Worm (Caenorhabditis elegans) whole organism, L1 larva: ENCODE data around the gene tsp-2.
A peak's percentile ranks its signal among the peaks of the same experiment; 100 is the strongest.

Experiments
- F16B12.6 ChIP-seq: fragments of 150-350 bp; optimal IDR thresholded peaks from 2 replicates; lab custom pipeline; 2014; ENCODE audit warnings: missing biosample characterization, missing genetic modification characterization
- aha-1 ChIP-seq: fragments of 150-350 bp; optimal IDR thresholded peaks from 2 replicates; lab custom pipeline; 2014; ENCODE audit warnings: missing biosample characterization, missing genetic modification characterization
- blmp-1 ChIP-seq: fragments of 150-350 bp; optimal IDR thresholded peaks from 2 replicates; lab custom pipeline; 2014; ENCODE audit warnings: missing biosample characterization, missing genetic modification characterization
- ceh-63 ChIP-seq: fragments of 200-800 bp; sonication (Bioruptor generic); optimal IDR thresholded peaks from 2 replicates; lab custom pipeline; 2018; ENCODE audit warnings: mild to moderate bottlenecking, missing genetic modification characterization, missing compliant biosample characterization
- ceh-82 ChIP-seq, 3 experiments: fragments of 150-350 bp in 1 of 3; sonication (generic microtip) in 2 of 3; optimal IDR thresholded peaks; 2 replicates each; lab custom pipeline; 2014 to 2017; ENCODE audit warnings: missing biosample characterization in 3 of 3, missing genetic modification characterization in 3 of 3
- ceh-90 ChIP-seq: sonication (generic microtip); optimal IDR thresholded peaks from 2 replicates; lab custom pipeline; 2016; ENCODE audit warnings: missing genetic modification characterization, missing compliant biosample characterization
- ces-1 ChIP-seq: fragments of 150-350 bp; optimal IDR thresholded peaks from 2 replicates; lab custom pipeline; 2014; ENCODE audit warnings: missing biosample characterization, missing genetic modification reagents, missing genetic modification characterization
- dpl-1 ChIP-seq, 3 experiments: fragments of 150-350 bp in 2 of 3; sonication (generic microtip) in 1 of 3; optimal IDR thresholded peaks; 2 replicates each; lab custom pipeline; 2014 to 2017; ENCODE audit warnings: missing biosample characterization in 3 of 3, missing genetic modification characterization in 3 of 3, missing genetic modification reagents in 3 of 3
- dsc-1 ChIP-seq: sonication (generic microtip); optimal IDR thresholded peaks from 2 replicates; lab custom pipeline; 2016; ENCODE audit warnings: mild to moderate bottlenecking, missing genetic modification characterization, missing compliant biosample characterization
- efl-1 ChIP-seq, 4 experiments: fragments of 150-350 bp; optimal IDR thresholded peaks in 3 of 4; peaks in 1 of 4; 1 replicate in 1 of 4; 2 replicates in 3 of 4; lab custom pipeline; 2014; ENCODE audit warnings: missing biosample characterization in 2 of 4, missing genetic modification characterization in 2 of 4, missing genetic modification reagents in 2 of 4
- efl-3 ChIP-seq: fragments of 200-800 bp; sonication (Bioruptor generic); optimal IDR thresholded peaks from 2 replicates; lab custom pipeline; 2018; ENCODE audit warnings: mild to moderate bottlenecking, missing genetic modification characterization, missing compliant biosample characterization
- elt-2 ChIP-seq: sonication (generic microtip); optimal IDR thresholded peaks from 2 replicates; lab custom pipeline; 2016; ENCODE audit warnings: missing genetic modification characterization, mild to moderate bottlenecking, inconsistent platforms, missing compliant biosample characterization, missing genetic modification reagents
- fkh-4 ChIP-seq: sonication (generic microtip); optimal IDR thresholded peaks from 2 replicates; lab custom pipeline; 2016; ENCODE audit warnings: missing compliant biosample characterization, missing genetic modification characterization, borderline replicate concordance
- fos-1 ChIP-seq: fragments of 150-350 bp; optimal IDR thresholded peaks from 2 replicates; lab custom pipeline; 2014; ENCODE audit warnings: missing biosample characterization, missing genetic modification characterization
- grh-1 ChIP-seq: fragments of 200-800 bp; sonication (Bioruptor generic); IDR thresholded peaks from 2 replicates; pipeline ENCODE4 v1.3.6; 2022; ENCODE audit warnings: missing genetic modification reagents, missing genetic modification characterization, missing compliant biosample characterization
- hlh-17 ChIP-seq: fragments of 200-800 bp; sonication (Bioruptor generic); optimal IDR thresholded peaks from 2 replicates; lab custom pipeline; 2018; ENCODE audit warnings: missing genetic modification characterization, mild to moderate bottlenecking, missing compliant biosample characterization, moderate library complexity, borderline replicate concordance
- irx-1 ChIP-seq: sonication (generic microtip); optimal IDR thresholded peaks from 2 replicates; lab custom pipeline; 2016; ENCODE audit warnings: missing genetic modification characterization, missing compliant biosample characterization
- isw-1 ChIP-seq: fragments of 200-800 bp; sonication (Bioruptor generic); IDR thresholded peaks from 2 replicates; pipeline ENCODE4 v1.3.6; 2022; ENCODE audit warnings: missing genetic modification characterization, missing compliant biosample characterization
- jun-1 ChIP-seq: fragments of 150-350 bp; optimal IDR thresholded peaks from 2 replicates; lab custom pipeline; 2014; ENCODE audit warnings: missing biosample characterization, missing genetic modification reagents, missing genetic modification characterization
- lin-13 ChIP-seq: fragments of 150-350 bp; optimal IDR thresholded peaks from 2 replicates; lab custom pipeline; 2014; ENCODE audit warnings: missing biosample characterization, missing genetic modification reagents, missing genetic modification characterization
- lin-14 ChIP-seq: fragments of 200-800 bp; sonication (Bioruptor generic); optimal IDR thresholded peaks from 2 replicates; lab custom pipeline; 2018; ENCODE audit warnings: mild to moderate bottlenecking, missing genetic modification characterization, moderate library complexity, missing compliant biosample characterization
- lin-15B ChIP-seq: fragments of 150-350 bp; sonication (generic microtip); optimal IDR thresholded peaks from 3 replicates; lab custom pipeline; 2014; ENCODE audit warnings: missing biosample characterization, missing genetic modification characterization
- lin-35 ChIP-seq, 2 experiments: fragments of 150-350 bp; optimal IDR thresholded peaks; 2 replicates each; lab custom pipeline; 2014; ENCODE audit warnings: missing biosample characterization in 2 of 2, missing genetic modification characterization in 2 of 2, missing genetic modification reagents in 2 of 2
- lir-3 ChIP-seq: sonication (generic microtip); optimal IDR thresholded peaks from 2 replicates; lab custom pipeline; 2016; ENCODE audit warnings: mild to moderate bottlenecking, missing genetic modification characterization, moderate library complexity, missing compliant biosample characterization; ENCODE audit not compliant: poor library complexity
- lsy-2 ChIP-seq, 2 experiments: fragments of 150-350 bp; optimal IDR thresholded peaks; 2 replicates each; lab custom pipeline; 2014; ENCODE audit warnings: missing biosample characterization in 2 of 2, missing genetic modification characterization in 2 of 2
- mdl-1 ChIP-seq, 2 experiments: fragments of 150-350 bp; optimal IDR thresholded peaks; 2 replicates each; lab custom pipeline; 2014 to 2017; ENCODE audit warnings: missing biosample characterization in 2 of 2, missing genetic modification characterization in 2 of 2, inconsistent platforms in 1 of 2
- mef-2 ChIP-seq: fragments of 150-350 bp; optimal IDR thresholded peaks from 2 replicates; lab custom pipeline; 2014; ENCODE audit warnings: missing biosample characterization, missing genetic modification characterization
- mep-1 ChIP-seq: fragments of 150-350 bp; optimal IDR thresholded peaks from 2 replicates; lab custom pipeline; 2014; ENCODE audit warnings: missing biosample characterization, missing genetic modification characterization
- nhr-20 ChIP-seq: sonication (generic microtip); optimal IDR thresholded peaks from 2 replicates; lab custom pipeline; 2016; ENCODE audit warnings: mild to moderate bottlenecking, missing genetic modification characterization, missing compliant biosample characterization
- nhr-28 ChIP-seq: fragments of 150-350 bp; optimal IDR thresholded peaks from 2 replicates; lab custom pipeline; 2014; ENCODE audit warnings: missing biosample characterization, missing genetic modification characterization
- nhr-47 ChIP-seq: sonication (generic microtip); optimal IDR thresholded peaks from 2 replicates; lab custom pipeline; 2016; ENCODE audit warnings: mild to moderate bottlenecking, missing genetic modification characterization, moderate library complexity, missing compliant biosample characterization
- nhr-71 ChIP-seq: sonication (generic microtip); optimal IDR thresholded peaks from 2 replicates; lab custom pipeline; 2016; ENCODE audit warnings: mild to moderate bottlenecking, missing genetic modification characterization, moderate library complexity, missing compliant biosample characterization
- nhr-77 ChIP-seq: fragments of 150-350 bp; optimal IDR thresholded peaks from 2 replicates; lab custom pipeline; 2014; ENCODE audit warnings: missing biosample characterization, missing genetic modification characterization
- nhr-84 ChIP-seq: sonication (generic microtip); optimal IDR thresholded peaks from 2 replicates; lab custom pipeline; 2017; ENCODE audit warnings: missing biosample characterization, missing genetic modification characterization
- nhr-85 ChIP-seq: sonication (generic microtip); peaks from one replicate; lab custom pipeline; 2016; ENCODE audit warnings: missing genetic modification characterization, inconsistent platforms, missing compliant biosample characterization
- nhr-90 ChIP-seq: sonication (generic microtip); optimal IDR thresholded peaks from 2 replicates; lab custom pipeline; 2016; ENCODE audit warnings: mild to moderate bottlenecking, missing genetic modification characterization, missing compliant biosample characterization; ENCODE audit not compliant: poor library complexity
- pqm-1 ChIP-seq: sonication (generic microtip); optimal IDR thresholded peaks from 3 replicates; lab custom pipeline; 2017; ENCODE audit warnings: missing biosample characterization, missing genetic modification characterization
- rnt-1 ChIP-seq: sonication (generic microtip); optimal IDR thresholded peaks from 2 replicates; lab custom pipeline; 2016; ENCODE audit warnings: mild to moderate bottlenecking, missing genetic modification characterization, moderate library complexity, missing compliant biosample characterization
- skn-1 ChIP-seq: fragments of 150-350 bp; optimal IDR thresholded peaks from 2 replicates; lab custom pipeline; 2014; ENCODE audit warnings: missing biosample characterization, missing genetic modification characterization
- snpc-4 ChIP-seq: fragments of 150-350 bp; optimal IDR thresholded peaks from 2 replicates; lab custom pipeline; 2014; ENCODE audit warnings: missing biosample characterization, missing genetic modification characterization
- snu-23 ChIP-seq: sonication (generic microtip); optimal IDR thresholded peaks from 2 replicates; lab custom pipeline; 2016; ENCODE audit warnings: missing genetic modification characterization, missing compliant biosample characterization
- tlp-1 ChIP-seq: fragments of 150-350 bp; optimal IDR thresholded peaks from 2 replicates; lab custom pipeline; 2014; ENCODE audit warnings: missing biosample characterization, missing genetic modification characterization
- unc-98 ChIP-seq: fragments of 200-800 bp; sonication (Bioruptor generic); IDR thresholded peaks from 2 replicates; pipeline ENCODE4 v1.3.6; 2022; ENCODE audit warnings: missing genetic modification characterization, missing compliant biosample characterization
- xbp-1 ChIP-seq: sonication (generic microtip); optimal IDR thresholded peaks from 2 replicates; lab custom pipeline; 2016; ENCODE audit warnings: missing genetic modification characterization, missing compliant biosample characterization
- zip-4 ChIP-seq: fragments of 200-800 bp; sonication (Bioruptor generic); optimal IDR thresholded peaks from 2 replicates; lab custom pipeline; 2018; ENCODE audit warnings: mild to moderate bottlenecking, missing genetic modification characterization, moderate library complexity, missing compliant biosample characterization

Gene tsp-2

DNA sequence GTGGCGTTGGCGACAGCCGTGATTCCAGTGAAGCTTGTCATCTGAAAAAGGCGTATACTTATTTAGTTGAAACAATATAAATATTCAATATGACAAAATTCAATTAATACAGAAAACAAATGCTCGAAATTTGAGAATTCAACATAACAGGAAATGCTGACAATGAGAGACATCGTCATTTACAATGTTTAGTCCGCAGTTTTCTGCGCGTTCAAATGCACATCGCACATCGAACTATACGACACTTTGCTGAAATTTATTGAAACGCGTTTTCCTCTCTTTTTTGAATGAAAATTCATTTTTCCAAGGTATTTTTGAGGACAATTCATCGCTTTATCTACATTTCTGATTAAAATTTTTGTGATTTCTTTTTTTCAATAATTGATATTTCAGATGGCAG is 6.3 kb upstream of the tsp-2 start, which contains the start of the genes pbs-6 and cids-1 (continued):
- TF ChIP-seq efl-1 (optimal IDR thresholded peaks at IDR 0.05; lab: Kevin White, UChicago): peak; percentile 42 to 56
- peak; percentile 44 to 72 for TF ChIP-seq efl-1 (GFP tag; optimal IDR thresholded peaks at IDR 0.05 in 1 of 2; lab: Kevin White, UChicago)
- peak in 2 of 3 experiments; percentile 37 to 40 for TF ChIP-seq dpl-1 (GFP tag; optimal IDR thresholded peaks at IDR 0.05; lab: Kevin White, UChicago)
- peak; percentile 59 for TF ChIP-seq skn-1
- peak; percentile 22 to 64 for TF ChIP-seq lsy-2 (tag; optimal IDR thresholded peaks at IDR 0.05; lab: Kevin White, UChicago)
- no peak for TF ChIP-seq elt-2 (tag; lab: Kevin White, UChicago)
- no peak for TF ChIP-seq lin-13 (GFP tag; lab: Kevin White, UChicago)
- TF ChIP-seq ceh-82 (tag; optimal IDR thresholded peaks at IDR 0.05; lab: Kevin White, UChicago): no peak
- no peak for TF ChIP-seq aha-1 (tag; lab: Kevin White, UChicago)
- TF ChIP-seq nhr-20 (tag; lab: Kevin White, UChicago): no peak
- no peak for TF ChIP-seq nhr-28 (tag; lab: Kevin White, UChicago)
- TF ChIP-seq nhr-85 (tag; lab: Kevin White, UChicago): no peak

DNA sequence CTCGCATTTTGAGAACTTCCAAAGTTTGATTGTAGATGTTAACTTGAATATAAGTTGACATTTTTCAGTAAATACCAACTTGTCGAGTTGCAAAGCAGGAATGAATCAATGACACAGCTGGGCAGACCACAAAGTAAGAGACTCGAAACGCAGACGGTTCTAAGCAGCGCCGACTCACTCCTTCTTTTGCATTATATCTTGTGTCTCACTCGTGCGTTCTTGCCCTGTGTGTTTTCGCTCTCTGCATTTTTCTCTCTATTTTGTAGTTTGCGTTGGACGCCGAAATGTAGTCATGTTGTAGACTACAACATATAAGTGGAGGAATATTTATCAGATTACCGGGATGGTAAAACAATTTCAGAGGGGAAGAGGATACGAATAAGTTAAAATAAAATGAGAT is 5.1 kb upstream of the tsp-2 start, which contains the start of gene C02F5.12:
Gene C02F5.12 (minus strand): TSS at position 221 of the 400 bp plus-strand sequence.
- TF ChIP-seq nhr-20 (tag; lab: Kevin White, UChicago) (peak; percentile 60), isw-1 (GFP tag; lab: Robert Waterston, UW) (no peak), nhr-77 (tag; lab: Kevin White, UChicago) (no peak), lin-13 (GFP tag; lab: Kevin White, UChicago) (no peak), mep-1 (tag; lab: Kevin White, UChicago) (peak; percentile 63), dpl-1 (GFP tag; optimal IDR thresholded peaks at IDR 0.05; lab: Kevin White, UChicago) (no peak), F16B12.6 (tag; lab: Kevin White, UChicago) (no peak), ceh-82 (tag; optimal IDR thresholded peaks at IDR 0.05; lab: Kevin White, UChicago) (no peak), ceh-90 (tag; lab: Kevin White, UChicago) (no peak), efl-1 (optimal IDR thresholded peaks at IDR 0.05; lab: Kevin White, UChicago) (peak in 1 of 2 experiments; percentile 3), efl-1 (GFP tag; optimal IDR thresholded peaks at IDR 0.05 in 1 of 2; lab: Kevin White, UChicago) (no peak), pqm-1 (tag; lab: Kevin White, UChicago) (no peak), nhr-28 (tag; lab: Kevin White, UChicago) (no peak), nhr-47 (tag; lab: Kevin White, UChicago) (no peak), nhr-90 (peak; percentile 15), hlh-17 (GFP tag; lab: Kevin White, UChicago) (no peak), lir-3 (no peak), lin-14 (GFP tag; lab: Kevin White, UChicago) (peak; percentile 32), fkh-4 (tag; lab: Kevin White, UChicago) (no peak), nhr-85 (tag; lab: Kevin White, UChicago) (peak; percentile 46), blmp-1 (tag; lab: Kevin White, UChicago) (peak; percentile 64), unc-98 (GFP tag; lab: Robert Waterston, UW) (no peak), lsy-2 (tag; optimal IDR thresholded peaks at IDR 0.05; lab: Kevin White, UChicago) (peak; percentile 11 to 32), tlp-1 (tag; lab: Kevin White, UChicago) (no peak), lin-35 (GFP tag; optimal IDR thresholded peaks at IDR 0.05; lab: Kevin White, UChicago) (peak in 1 of 2 experiments; percentile 21), snpc-4 (tag; lab: Kevin White, UChicago) (no peak), nhr-84 (tag; lab: Kevin White, UChicago) (no peak), mef-2 (tag; lab: Kevin White, UChicago) (no peak), fos-1 (tag; lab: Kevin White, UChicago) (no peak), nhr-71 (peak; percentile 51), snu-23 (GFP tag; lab: Kevin White, UChicago) (peak; percentile 39), ces-1 (GFP tag; lab: Kevin White, UChicago) (no peak), dsc-1 (tag; lab: Kevin White, UChicago) (no peak), zip-4 (GFP tag; lab: Kevin White, UChicago) (no peak), mdl-1 (tag; optimal IDR thresholded peaks at IDR 0.05; lab: Kevin White, UChicago) (no peak), xbp-1 (tag; lab: Kevin White, UChicago) (no peak), efl-3 (no peak), lin-15B (tag; lab: Kevin White, UChicago) (no peak), jun-1 (tag; lab: Kevin White, UChicago) (no peak), ceh-63 (GFP tag; lab: Kevin White, UChicago) (no peak), grh-1 (GFP tag; lab: Robert Waterston, UW) (no peak), rnt-1 (tag; lab: Kevin White, UChicago) (peak; percentile 11), irx-1 (no peak)
